Worm (Caenorhabditis elegans) whole organism, L2 larva: ENCODE results near the gene crb-1.

Experiments used
- C34F6.9 ChIP-seq: fragments of 150-350 bp; optimal IDR thresholded peaks from 2 replicates; lab custom pipeline; 2014; ENCODE audit warnings: missing biosample characterization, missing genetic modification characterization
- F13H6.1 ChIP-seq: sonication (generic microtip); optimal IDR thresholded peaks from 2 replicates; lab custom pipeline; 2016; ENCODE audit warnings: missing genetic modification characterization, missing compliant biosample characterization
- R02D3.7 ChIP-seq: fragments of 150-350 bp; optimal IDR thresholded peaks from 2 replicates; lab custom pipeline; 2014; ENCODE audit warnings: missing biosample characterization, missing genetic modification characterization
- Y55F3AM.14 ChIP-seq: fragments of 200-800 bp; sonication (Bioruptor generic); optimal IDR thresholded peaks from 2 replicates; lab custom pipeline; 2018; ENCODE audit warnings: mild to moderate bottlenecking, missing genetic modification characterization, missing compliant biosample characterization
- ZK546.5 ChIP-seq: sonication (generic microtip); optimal IDR thresholded peaks from 2 replicates; lab custom pipeline; 2017; ENCODE audit warnings: missing biosample characterization, missing genetic modification characterization
- alr-1 ChIP-seq: fragments of 150-350 bp; optimal IDR thresholded peaks from 2 replicates; lab custom pipeline; 2014; ENCODE audit warnings: missing biosample characterization, missing genetic modification characterization
- aly-2 ChIP-seq: fragments of 150-350 bp; optimal IDR thresholded peaks from 2 replicates; lab custom pipeline; 2014; ENCODE audit warnings: missing biosample characterization, missing genetic modification characterization
- ama-1 ChIP-seq: fragments of 150-350 bp; optimal IDR thresholded peaks from 2 replicates; lab custom pipeline; 2018; ENCODE audit warnings: inconsistent platforms
- blmp-1 ChIP-seq: sonication (generic microtip); optimal IDR thresholded peaks from 2 replicates; lab custom pipeline; 2017; ENCODE audit warnings: missing genetic modification characterization, mild to moderate bottlenecking, missing compliant biosample characterization, antibody characterized with exemption, moderate library complexity; ENCODE audit not compliant: insufficient read depth
- ceh-16 ChIP-seq: fragments of 150-350 bp; optimal IDR thresholded peaks from 2 replicates; lab custom pipeline; 2014; ENCODE audit warnings: missing biosample characterization, missing genetic modification characterization
- ceh-82 ChIP-seq: fragments of 150-350 bp; optimal IDR thresholded peaks from 2 replicates; lab custom pipeline; 2014; ENCODE audit warnings: missing biosample characterization, missing genetic modification characterization
- crh-2 ChIP-seq: sonication (generic microtip); optimal IDR thresholded peaks from 2 replicates; lab custom pipeline; 2017; ENCODE audit warnings: missing biosample characterization, missing genetic modification characterization
- dmd-4 ChIP-seq: sonication (generic microtip); optimal IDR thresholded peaks from 2 replicates; lab custom pipeline; 2017; ENCODE audit warnings: missing biosample characterization, missing genetic modification characterization
- egl-27 ChIP-seq: sonication (generic microtip); optimal IDR thresholded peaks from 3 replicates; lab custom pipeline; 2017; ENCODE audit warnings: missing biosample characterization, missing genetic modification reagents, missing genetic modification characterization
- elt-1 ChIP-seq: fragments of 150-350 bp; optimal IDR thresholded peaks from 2 replicates; lab custom pipeline; 2014; ENCODE audit warnings: missing biosample characterization, missing genetic modification characterization
- elt-3 ChIP-seq: sonication (generic microtip); optimal IDR thresholded peaks from 2 replicates; lab custom pipeline; 2017; ENCODE audit warnings: missing biosample characterization, missing genetic modification characterization
- fos-1 ChIP-seq: fragments of 150-350 bp; optimal IDR thresholded peaks from 2 replicates; lab custom pipeline; 2014; ENCODE audit warnings: missing biosample characterization, missing genetic modification characterization
- gmeb-1 ChIP-seq: fragments of 150-350 bp; optimal IDR thresholded peaks from 2 replicates; lab custom pipeline; 2014; ENCODE audit warnings: missing biosample characterization, missing genetic modification characterization
- lin-11 ChIP-seq: fragments of 150-350 bp; sonication (generic microtip); optimal IDR thresholded peaks from 2 replicates; lab custom pipeline; 2014; ENCODE audit warnings: missing biosample characterization, missing genetic modification characterization, inconsistent platforms, mixed read lengths
- lin-13 ChIP-seq: fragments of 150-350 bp; optimal IDR thresholded peaks from 2 replicates; lab custom pipeline; 2014; ENCODE audit warnings: missing biosample characterization, missing genetic modification reagents, missing genetic modification characterization
- lin-39 ChIP-seq: fragments of 150-350 bp; optimal IDR thresholded peaks from 2 replicates; lab custom pipeline; 2014; ENCODE audit warnings: missing biosample characterization, missing genetic modification reagents, missing genetic modification characterization
- lsy-2 ChIP-seq, 2 experiments: fragments of 150-350 bp in 1 of 2; sonication (generic microtip) in 1 of 2; optimal IDR thresholded peaks; 2 replicates each; lab custom pipeline; 2014 to 2017; ENCODE audit warnings: missing biosample characterization in 2 of 2, missing genetic modification characterization in 2 of 2
- mab-5 ChIP-seq: fragments of 150-350 bp; optimal IDR thresholded peaks from 2 replicates; lab custom pipeline; 2014; ENCODE audit warnings: missing biosample characterization, missing genetic modification characterization
- mbf-1 ChIP-seq: sonication (generic microtip); optimal IDR thresholded peaks from 2 replicates; lab custom pipeline; 2017; ENCODE audit warnings: missing biosample characterization, missing genetic modification characterization
- mdl-1 ChIP-seq, 2 experiments: fragments of 150-350 bp in 1 of 2; sonication (generic microtip) in 1 of 2; optimal IDR thresholded peaks; 2 replicates each; lab custom pipeline; 2017; ENCODE audit warnings: missing biosample characterization in 2 of 2, missing genetic modification characterization in 2 of 2
- nhr-10 ChIP-seq: sonication (generic microtip); optimal IDR thresholded peaks from 2 replicates; lab custom pipeline; 2017; ENCODE audit warnings: missing biosample characterization, missing genetic modification characterization
- nhr-11 ChIP-seq: fragments of 150-350 bp; optimal IDR thresholded peaks from 2 replicates; lab custom pipeline; 2014; ENCODE audit warnings: missing biosample characterization, missing genetic modification characterization
- nhr-12 ChIP-seq: fragments of 150-350 bp; optimal IDR thresholded peaks from 2 replicates; lab custom pipeline; 2014; ENCODE audit warnings: missing biosample characterization, missing genetic modification characterization
- nhr-129 ChIP-seq: fragments of 150-350 bp; optimal IDR thresholded peaks from 2 replicates; lab custom pipeline; 2014; ENCODE audit warnings: missing biosample characterization, missing genetic modification characterization
- nhr-21 ChIP-seq: fragments of 150-350 bp; optimal IDR thresholded peaks from 2 replicates; lab custom pipeline; 2014; ENCODE audit warnings: missing biosample characterization, missing genetic modification characterization
- nhr-23 ChIP-seq: fragments of 150-350 bp; optimal IDR thresholded peaks from 2 replicates; lab custom pipeline; 2014; ENCODE audit warnings: missing biosample characterization, missing genetic modification reagents, missing genetic modification characterization
- nhr-237 ChIP-seq: fragments of 150-350 bp; optimal IDR thresholded peaks from 2 replicates; lab custom pipeline; 2014; ENCODE audit warnings: missing biosample characterization, missing genetic modification characterization
- nhr-25 ChIP-seq: fragments of 150-350 bp; sonication (generic microtip); optimal IDR thresholded peaks from 3 replicates; lab custom pipeline; 2014; ENCODE audit warnings: missing biosample characterization, missing genetic modification characterization
- nhr-6 ChIP-seq: fragments of 150-350 bp; optimal IDR thresholded peaks from 2 replicates; lab custom pipeline; 2014; ENCODE audit warnings: missing biosample characterization, missing genetic modification characterization
- nhr-77 ChIP-seq: fragments of 150-350 bp; optimal IDR thresholded peaks from 2 replicates; lab custom pipeline; 2014; ENCODE audit warnings: missing biosample characterization, missing genetic modification characterization
- peb-1 ChIP-seq: fragments of 150-350 bp; optimal IDR thresholded peaks from 2 replicates; lab custom pipeline; 2014; ENCODE audit warnings: missing biosample characterization, missing genetic modification characterization
- sem-4 ChIP-seq: fragments of 150-350 bp; optimal IDR thresholded peaks from 2 replicates; lab custom pipeline; 2014; ENCODE audit warnings: missing biosample characterization, missing genetic modification reagents, missing genetic modification characterization
- skn-1 ChIP-seq: sonication (generic microtip); optimal IDR thresholded peaks from 2 replicates; lab custom pipeline; 2017; ENCODE audit warnings: missing biosample characterization, missing genetic modification characterization
- sma-3 ChIP-seq: sonication (generic microtip); optimal IDR thresholded peaks from 2 replicates; lab custom pipeline; 2016; ENCODE audit warnings: missing genetic modification reagents, missing genetic modification characterization, missing compliant biosample characterization
- sma-9 ChIP-seq, 2 experiments: fragments of 150-350 bp in 1 of 2; sonication (generic microtip) in 1 of 2; optimal IDR thresholded peaks; 2 replicates each; lab custom pipeline; 2014 to 2016; ENCODE audit warnings: missing genetic modification characterization in 2 of 2, mild to moderate bottlenecking in 1 of 2, missing biosample characterization in 1 of 2, missing compliant biosample characterization in 1 of 2, missing genetic modification reagents in 1 of 2, moderate library complexity in 1 of 2
- snpc-4 ChIP-seq: fragments of 150-350 bp; optimal IDR thresholded peaks from 2 replicates; lab custom pipeline; 2014; ENCODE audit warnings: missing biosample characterization, missing genetic modification characterization
- unc-39 ChIP-seq: fragments of 150-350 bp; optimal IDR thresholded peaks from 2 replicates; lab custom pipeline; 2014; ENCODE audit warnings: missing biosample characterization, missing genetic modification characterization
- unc-55 ChIP-seq: fragments of 150-350 bp; sonication (generic microtip); optimal IDR thresholded peaks from 3 replicates; lab custom pipeline; 2014; ENCODE audit warnings: missing biosample characterization, missing genetic modification reagents, missing genetic modification characterization
- unc-62 ChIP-seq: fragments of 150-350 bp; optimal IDR thresholded peaks from 2 replicates; lab custom pipeline; 2014; ENCODE audit warnings: missing biosample characterization, missing genetic modification reagents, missing genetic modification characterization
- zag-1 ChIP-seq: fragments of 150-350 bp; optimal IDR thresholded peaks from 2 replicates; lab custom pipeline; 2014; ENCODE audit warnings: missing biosample characterization, missing genetic modification characterization
- ztf-1 ChIP-seq: fragments of 200-800 bp; sonication (Bioruptor generic); conservative IDR thresholded peaks from 2 replicates; pipeline ENCODE4 v1.3.6; 2022; ENCODE audit warnings: missing genetic modification characterization, missing compliant biosample characterization
- ztf-11 ChIP-seq: sonication (generic microtip); optimal IDR thresholded peaks from 2 replicates; lab custom pipeline; 2017; ENCODE audit warnings: missing biosample characterization, missing genetic modification characterization
- ztf-4 ChIP-seq: fragments of 150-350 bp; optimal IDR thresholded peaks from 2 replicates; lab custom pipeline; 2014; ENCODE audit warnings: missing biosample characterization, missing genetic modification characterization

crb-1 gene

DNA sequence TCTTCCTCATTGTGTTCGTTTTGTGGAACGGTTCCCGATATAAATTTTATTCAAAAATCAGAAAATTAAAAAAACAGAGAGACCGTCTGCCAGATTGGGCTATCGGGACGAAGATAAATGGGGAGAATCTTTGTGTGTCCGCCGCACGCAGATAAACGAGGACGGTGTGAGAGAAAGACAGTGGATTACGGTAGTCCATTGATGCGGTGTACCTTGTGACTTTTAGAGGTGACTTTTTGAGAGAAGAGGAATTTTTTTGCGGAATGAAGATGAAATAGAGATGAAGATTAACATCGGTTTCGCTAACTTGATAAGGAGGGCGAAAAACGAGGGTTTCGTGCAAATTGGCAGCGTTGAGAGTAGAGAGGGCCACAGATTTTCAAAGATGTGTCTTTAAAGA is 14.0 kb upstream of the crb-1 start:
- peak; percentile 5 for TF ChIP-seq crh-2 (tag; lab: Kevin White, UChicago)
- peak; percentile 47 for TF ChIP-seq nhr-25 (tag; lab: Kevin White, UChicago)
- TF ChIP-seq unc-55: no peak
- TF ChIP-seq dmd-4 (tag; lab: Kevin White, UChicago): no peak
- no peak for TF ChIP-seq mdl-1 (tag; optimal IDR thresholded peaks at IDR 0.05; lab: Kevin White, UChicago)
- no peak for TF ChIP-seq F13H6.1 (tag; lab: Kevin White, UChicago)
- TF ChIP-seq peb-1 (tag; lab: Kevin White, UChicago): no peak
- TF ChIP-seq ceh-82 (tag; lab: Kevin White, UChicago): no peak
- TF ChIP-seq lin-39 (tag; lab: Kevin White, UChicago): no peak
- no peak for TF ChIP-seq C34F6.9 (tag; lab: Kevin White, UChicago)
- no peak for TF ChIP-seq ztf-11 (tag; lab: Kevin White, UChicago)
- TF ChIP-seq ceh-16 (tag; lab: Kevin White, UChicago): peak; percentile 78
- no peak for TF ChIP-seq nhr-11 (tag; lab: Kevin White, UChicago)
- peak; percentile 7 for TF ChIP-seq fos-1 (tag; lab: Kevin White, UChicago)
- TF ChIP-seq gmeb-1 (tag; lab: Kevin White, UChicago): peak; percentile 19
- no peak for TF ChIP-seq mbf-1
- TF ChIP-seq sma-3 (GFP tag; lab: Kevin White, UChicago): peak; percentile 66
- TF ChIP-seq mab-5: no peak
- no peak for TF ChIP-seq R02D3.7
- no peak for TF ChIP-seq lin-13 (GFP tag; lab: Kevin White, UChicago)
- no peak for TF ChIP-seq ztf-4 (tag; lab: Kevin White, UChicago)
- TF ChIP-seq nhr-10 (tag; lab: Kevin White, UChicago): no peak
- no peak for TF ChIP-seq alr-1
- peak; percentile 30 for TF ChIP-seq nhr-129
- TF ChIP-seq elt-1: peak; percentile 80
- peak in 1 of 2 experiments; percentile 85 for TF ChIP-seq lsy-2 (tag; optimal IDR thresholded peaks at IDR 0.05; lab: Kevin White, UChicago)
- no peak for TF ChIP-seq snpc-4 (tag; lab: Kevin White, UChicago)
- TF ChIP-seq ZK546.5: no peak
- no peak for TF ChIP-seq ama-1 (lab: Kevin White, UChicago)
- TF ChIP-seq nhr-6: peak; percentile 41
- no peak for TF ChIP-seq skn-1 (tag; lab: Kevin White, UChicago)
- no peak for TF ChIP-seq egl-27
- TF ChIP-seq nhr-237 (tag; lab: Kevin White, UChicago): no peak
- TF ChIP-seq nhr-77 (tag; lab: Kevin White, UChicago): no peak
- no peak for TF ChIP-seq Y55F3AM.14 (GFP tag; lab: Kevin White, UChicago)
- peak; percentile 77 for TF ChIP-seq sma-9 (GFP tag; optimal IDR thresholded peaks at IDR 0.05; lab: Kevin White, UChicago)
- no peak for TF ChIP-seq sma-9 (tag; optimal IDR thresholded peaks at IDR 0.05; lab: Kevin White, UChicago)
- TF ChIP-seq sem-4 (tag; lab: Kevin White, UChicago): peak; percentile 18
- no peak for TF ChIP-seq elt-3 (tag; lab: Kevin White, UChicago)
- TF ChIP-seq unc-62 (GFP tag; lab: Kevin White, UChicago): no peak
- no peak for TF ChIP-seq nhr-23 (tag; lab: Kevin White, UChicago)
- TF ChIP-seq ztf-1 (GFP tag; lab: Robert Waterston, UW): no peak
- TF ChIP-seq nhr-12 (tag; lab: Kevin White, UChicago): no peak
- no peak for TF ChIP-seq lin-11 (tag; lab: Kevin White, UChicago)
- peak; percentile 12 for TF ChIP-seq blmp-1
- no peak for TF ChIP-seq aly-2 (tag; lab: Kevin White, UChicago)
- peak; percentile 54 for TF ChIP-seq nhr-21 (tag; lab: Kevin White, UChicago)
- no peak for TF ChIP-seq unc-39 (tag; lab: Kevin White, UChicago)
- no peak for TF ChIP-seq zag-1 (tag; lab: Kevin White, UChicago)
- TF ChIP-seq, all 48 proteins: peak for 14
